Worm (Caenorhabditis elegans) whole organism, L4/young adult: ENCODE measurements around the gene npr-27.

Source experiments
- dao-5 ChIP-seq: sonication (generic microtip); optimal IDR thresholded peaks from 2 replicates; lab custom pipeline; 2016; ENCODE audit warnings: missing genotype, missing genetic modification characterization, moderate library complexity, missing compliant biosample characterization
- him-1 ChIP-seq: sonication (generic microtip); optimal IDR thresholded peaks from 2 replicates; lab custom pipeline; 2016; ENCODE audit warnings: missing genotype, missing genetic modification reagents, missing genetic modification characterization, missing compliant biosample characterization

- TF ChIP-seq him-1 (tag; lab: Kevin White, UChicago), result no peak
- no peak for TF ChIP-seq dao-5 (tag; lab: Kevin White, UChicago)
These were observed 23.5 kb downstream of the npr-27 start, which contains the start of gene sqst-2 for ce11 chrIV:7328918-7329317.
